Worm (Caenorhabditis elegans) whole organism, midembryonic: Measurements from ENCODE around the gene F41E7.7.

Experiments
- klf-2 ChIP-seq: fragments of 200-800 bp; sonication (Bioruptor generic); conservative IDR thresholded peaks from 2 replicates; pipeline ENCODE4 v1.3.6; 2022; ENCODE audit warnings: missing genetic modification reagents, missing genetic modification characterization, missing compliant biosample characterization
- ztf-29 ChIP-seq: fragments of 200-800 bp; sonication (Bioruptor generic); IDR thresholded peaks from 2 replicates; pipeline ENCODE4 v1.3.6; 2022; ENCODE audit warnings: missing genetic modification reagents, missing genetic modification characterization, missing compliant biosample characterization

DNA sequence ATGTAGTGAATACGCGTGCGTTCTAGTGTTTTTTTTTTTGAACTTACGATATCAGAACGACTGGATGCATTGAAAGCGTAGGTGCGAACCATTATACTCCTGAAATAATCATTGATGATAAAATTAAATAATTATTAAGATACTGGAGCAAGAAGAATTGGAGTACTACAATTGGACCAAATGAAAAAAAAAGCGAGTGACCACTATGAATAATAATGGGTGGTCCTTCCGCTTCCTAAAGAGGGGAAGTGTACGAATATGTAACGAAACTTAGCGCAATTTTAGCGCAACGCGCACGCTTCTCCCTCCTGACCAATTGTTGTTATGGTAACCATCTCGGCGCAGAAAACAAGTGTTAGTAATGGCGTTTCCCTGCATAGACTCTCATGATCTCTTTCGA is 8.3 kb downstream of the F41E7.7 start, which contains the start of gene F41E7.9:
- TF ChIP-seq ztf-29 = no peak
- TF ChIP-seq klf-2 (GFP tag; lab: Robert Waterston, UW) = no peak
